Fruit fly (Drosophila melanogaster) whole organism, embryonic: ENCODE measurements around the gene Lerp.

ENCODE experiments used
- BtbVII ChIP-seq: fragments of 200-800 bp; sonication (Bioruptor generic); optimal IDR thresholded peaks from 3 replicates; lab custom pipeline; 2017; ENCODE audit warnings: missing biosample characterization, mild to moderate bottlenecking, missing genetic modification characterization
- CG10209 ChIP-seq: fragments of 200-800 bp; sonication (Bioruptor generic); optimal IDR thresholded peaks from 3 replicates; lab custom pipeline; 2017; ENCODE audit warnings: missing biosample characterization, mild to moderate bottlenecking, missing genetic modification characterization, missing genetic modification reagents
- CG10274 ChIP-seq: fragments of 200-800 bp; sonication (Bioruptor generic); optimal IDR thresholded peaks from 3 replicates; lab custom pipeline; 2017; ENCODE audit warnings: missing biosample characterization, mild to moderate bottlenecking, missing genetic modification characterization
- CG10654 ChIP-seq: fragments of 200-800 bp; sonication (Bioruptor generic); optimal IDR thresholded peaks from 2 replicates; lab custom pipeline; 2016; ENCODE audit warnings: missing biosample characterization, missing genetic modification characterization
- CG10979 ChIP-seq: fragments of 200-800 bp; sonication (Bioruptor generic); optimal IDR thresholded peaks from 2 replicates; lab custom pipeline; 2018; ENCODE audit warnings: missing biosample characterization, mild to moderate bottlenecking, missing genetic modification characterization, moderate library complexity
- CG12219 ChIP-seq: fragments of 200-800 bp; sonication (Bioruptor generic); optimal IDR thresholded peaks from 3 replicates; lab custom pipeline; 2018; ENCODE audit warnings: missing biosample characterization, mild to moderate bottlenecking, missing genetic modification characterization
- CG12391 ChIP-seq: fragments of 200-800 bp; sonication (Bioruptor generic); optimal IDR thresholded peaks from 3 replicates; lab custom pipeline; 2018; ENCODE audit warnings: missing biosample characterization, mild to moderate bottlenecking, missing genetic modification characterization, moderate library complexity
- CG12769 ChIP-seq: fragments of 200-800 bp; sonication (Bioruptor generic); optimal IDR thresholded peaks from 2 replicates; lab custom pipeline; 2019; ENCODE audit warnings: missing biosample characterization, mild to moderate bottlenecking, missing genetic modification characterization, moderate library complexity
- CG13775 ChIP-seq: fragments of 200-800 bp; sonication (Bioruptor generic); optimal IDR thresholded peaks from 3 replicates; lab custom pipeline; 2017; ENCODE audit warnings: missing biosample characterization, mild to moderate bottlenecking, missing genetic modification characterization
- CG14441 ChIP-seq: fragments of 200-800 bp; sonication (Bioruptor generic); IDR thresholded peaks from 2 replicates; pipeline ENCODE4 v1.3.6; 2022; ENCODE audit warnings: missing biosample characterization, missing genetic modification characterization
- CG30020 ChIP-seq: fragments of 200-800 bp; optimal IDR thresholded peaks from 2 replicates; lab custom pipeline; 2019; ENCODE audit warnings: missing biosample characterization, mild to moderate bottlenecking, missing genetic modification characterization, moderate library complexity
- CG30403 ChIP-seq: fragments of 200-800 bp; sonication (Bioruptor generic); optimal IDR thresholded peaks from 3 replicates; lab custom pipeline; 2016; ENCODE audit warnings: missing biosample characterization, missing genetic modification characterization
- CG34376 ChIP-seq: fragments of 200-800 bp; sonication (Bioruptor generic); optimal IDR thresholded peaks from 2 replicates; lab custom pipeline; 2018; ENCODE audit warnings: missing biosample characterization, mild to moderate bottlenecking, missing genetic modification characterization
- CG3726 ChIP-seq: fragments of 200-800 bp; sonication (Bioruptor generic); IDR thresholded peaks from 3 replicates; pipeline ENCODE4, ENCODE4 v1.3.6; 2022; ENCODE audit warnings: missing biosample characterization, missing genetic modification characterization
- CG3995 ChIP-seq: fragments of 200-800 bp; sonication (Bioruptor generic); optimal IDR thresholded peaks from 3 replicates; lab custom pipeline; 2016; ENCODE audit warnings: missing biosample characterization, missing genetic modification characterization
- CG6854 ChIP-seq: fragments of 200-800 bp; sonication (Bioruptor generic); optimal IDR thresholded peaks from 3 replicates; lab custom pipeline; 2017; ENCODE audit warnings: missing biosample characterization, mild to moderate bottlenecking, missing genetic modification characterization
- CG7372 ChIP-seq: fragments of 200-800 bp; sonication (Bioruptor generic); IDR thresholded peaks from 2 replicates; pipeline ENCODE4 v1.3.6; 2022; ENCODE audit warnings: missing biosample characterization, missing genetic modification characterization
- CG7786 ChIP-seq: fragments of 200-800 bp; sonication (Bioruptor generic); optimal IDR thresholded peaks from 2 replicates; lab custom pipeline; 2016; ENCODE audit warnings: missing biosample characterization, missing genetic modification characterization
- CG7839 ChIP-seq: fragments of 200-800 bp; sonication (Bioruptor generic); optimal IDR thresholded peaks from 3 replicates; lab custom pipeline; 2018; ENCODE audit warnings: missing biosample characterization, mild to moderate bottlenecking, missing genetic modification characterization, moderate library complexity
- CG8388 ChIP-seq: fragments of 200-800 bp; sonication (Bioruptor generic); optimal IDR thresholded peaks from 2 replicates; lab custom pipeline; 2019; ENCODE audit warnings: missing biosample characterization, mild to moderate bottlenecking, missing genetic modification characterization, moderate library complexity
- CG8765 ChIP-seq: fragments of 200-800 bp; sonication (Bioruptor generic); IDR thresholded peaks from 2 replicates; pipeline ENCODE4 v1.3.6; 2022; ENCODE audit warnings: missing biosample characterization, missing genetic modification characterization
- CG9609 ChIP-seq: fragments of 200-800 bp; sonication (Bioruptor generic); optimal IDR thresholded peaks from 3 replicates; lab custom pipeline; 2016; ENCODE audit warnings: missing biosample characterization, missing genetic modification characterization
- D ChIP-seq, 2 experiments: fragments of 200-800 bp in 1 of 2; fragments of >200 bp in 1 of 2; sonication (Bioruptor generic) in 1 of 2; optimal IDR thresholded peaks; 2 replicates in 1 of 2; 3 replicates in 1 of 2; lab custom pipeline; 2017; ENCODE audit warnings: mild to moderate bottlenecking in 1 of 2, missing biosample characterization in 1 of 2, missing genetic modification characterization in 1 of 2, missing genetic modification reagents in 1 of 2
- D19B ChIP-seq: fragments of 200-800 bp; sonication (Bioruptor generic); optimal IDR thresholded peaks from 2 replicates; lab custom pipeline; 2017; ENCODE audit warnings: missing biosample characterization, mild to moderate bottlenecking, missing genetic modification characterization
- Dp ChIP-seq: fragments of 200-800 bp; sonication (Bioruptor generic); optimal IDR thresholded peaks from 2 replicates; lab custom pipeline; 2018; ENCODE audit warnings: missing biosample characterization, mild to moderate bottlenecking, missing genetic modification characterization, moderate library complexity
- HLH54F ChIP-seq: fragments of 200-800 bp; sonication (Bioruptor generic); optimal IDR thresholded peaks from 3 replicates; lab custom pipeline; 2016; ENCODE audit warnings: missing biosample characterization, missing genetic modification characterization
- HmgZ ChIP-seq: fragments of 200-800 bp; sonication (Bioruptor generic); optimal IDR thresholded peaks from 2 replicates; lab custom pipeline; 2018; ENCODE audit warnings: missing biosample characterization, mild to moderate bottlenecking, missing genetic modification characterization
- Hr39 ChIP-seq: fragments of >200 bp; optimal IDR thresholded peaks from 2 replicates; lab custom pipeline; 2017
- Hr51 ChIP-seq, 2 experiments: fragments of 200-800 bp; sonication (Bioruptor generic); optimal IDR thresholded peaks; 2 replicates in 1 of 2; 3 replicates in 1 of 2; lab custom pipeline; 2016 to 2018; ENCODE audit warnings: missing biosample characterization in 2 of 2, missing genetic modification characterization in 2 of 2, mild to moderate bottlenecking in 1 of 2, moderate library complexity in 1 of 2
- Hsf ChIP-seq: fragments of 200-800 bp; sonication (Bioruptor generic); optimal IDR thresholded peaks from 3 replicates; lab custom pipeline; 2016; ENCODE audit warnings: missing biosample characterization, missing genetic modification characterization
- MTF-1 ChIP-seq: fragments of 200-800 bp; sonication (Bioruptor generic); optimal IDR thresholded peaks from 2 replicates; lab custom pipeline; 2018; ENCODE audit warnings: missing biosample characterization, mild to moderate bottlenecking, missing genetic modification characterization, borderline replicate concordance
- Nf-YA ChIP-seq: fragments of 200-800 bp; sonication (Bioruptor generic); IDR thresholded peaks from 2 replicates; pipeline ENCODE4 v1.3.6; 2022; ENCODE audit warnings: missing biosample characterization, missing genetic modification characterization
- ab ChIP-seq: fragments of 200-800 bp; sonication (Bioruptor generic); optimal IDR thresholded peaks from 2 replicates; lab custom pipeline; 2016; ENCODE audit warnings: missing biosample characterization, missing genetic modification characterization
- caup ChIP-seq: fragments of 200-800 bp; sonication (Bioruptor generic); optimal IDR thresholded peaks from 3 replicates; lab custom pipeline; 2017; ENCODE audit warnings: missing biosample characterization, mild to moderate bottlenecking, missing genetic modification characterization, moderate library complexity; ENCODE audit not compliant: severe bottlenecking
- cwo ChIP-seq: fragments of 200-800 bp; sonication (Bioruptor generic); optimal IDR thresholded peaks from 3 replicates; lab custom pipeline; 2017; ENCODE audit warnings: missing biosample characterization, missing genetic modification characterization, mild to moderate bottlenecking, moderate library complexity, missing genetic modification reagents
- ewg ChIP-seq: fragments of 200-800 bp; sonication (Bioruptor generic); optimal IDR thresholded peaks from 3 replicates; lab custom pipeline; 2017; ENCODE audit warnings: mild to moderate bottlenecking, missing biosample characterization, missing genetic modification reagents, missing genetic modification characterization
- fd96Cb ChIP-seq: fragments of 200-800 bp; sonication (Bioruptor generic); optimal IDR thresholded peaks from 2 replicates; lab custom pipeline; 2018; ENCODE audit warnings: missing biosample characterization, mild to moderate bottlenecking, missing genetic modification characterization, moderate library complexity
- gem ChIP-seq: fragments of 200-800 bp; sonication (Bioruptor generic); optimal IDR thresholded peaks from 2 replicates; lab custom pipeline; 2019; ENCODE audit warnings: missing biosample characterization, mild to moderate bottlenecking, missing genetic modification characterization, moderate library complexity
- grau ChIP-seq: fragments of 200-800 bp; optimal IDR thresholded peaks from 3 replicates; lab custom pipeline; 2019; ENCODE audit warnings: missing biosample characterization, mild to moderate bottlenecking, missing genetic modification characterization, moderate library complexity
- gsb-n ChIP-seq: fragments of 200-800 bp; sonication (Bioruptor generic); optimal IDR thresholded peaks from 3 replicates; lab custom pipeline; 2018; ENCODE audit warnings: missing biosample characterization, mild to moderate bottlenecking, missing genetic modification characterization
- jigr1 ChIP-seq: fragments of 200-800 bp; sonication (Bioruptor generic); IDR thresholded peaks from 3 replicates; pipeline ENCODE4 v1.3.6; 2022; ENCODE audit warnings: missing biosample characterization, missing genetic modification characterization
- nerfin-1 ChIP-seq: fragments of 200-800 bp; sonication (Bioruptor generic); optimal IDR thresholded peaks from 3 replicates; lab custom pipeline; 2019; ENCODE audit warnings: missing biosample characterization, mild to moderate bottlenecking, missing genetic modification characterization, moderate library complexity
- prd ChIP-seq, 3 experiments: fragments of >200 bp in 2 of 3; fragments of 200-800 bp in 1 of 3; sonication (Bioruptor generic) in 1 of 3; optimal IDR thresholded peaks in 2 of 3; IDR thresholded peaks in 1 of 3; 2 replicates in 2 of 3; 3 replicates in 1 of 3; pipeline versions ENCODE4 v1.3.6 to Lab custom; 2017 to 2022; ENCODE audit warnings: missing biosample characterization in 1 of 3, missing genetic modification characterization in 1 of 3
- seq ChIP-seq: fragments of 200-800 bp; sonication (Bioruptor generic); IDR thresholded peaks from 2 replicates; pipeline ENCODE4 v1.3.6; 2022; ENCODE audit warnings: missing biosample characterization, missing genetic modification characterization
- sr ChIP-seq: fragments of 200-800 bp; sonication (Bioruptor generic); IDR thresholded peaks from 3 replicates; pipeline ENCODE4 v1.3.6; 2022; ENCODE audit warnings: missing biosample characterization, missing genetic modification characterization
- stwl ChIP-seq: fragments of 200-800 bp; sonication (Bioruptor generic); optimal IDR thresholded peaks from 3 replicates; lab custom pipeline; 2018; ENCODE audit warnings: missing biosample characterization, mild to moderate bottlenecking, missing genetic modification characterization, moderate library complexity
- trem ChIP-seq: fragments of 200-800 bp; optimal IDR thresholded peaks from 3 replicates; lab custom pipeline; 2019; ENCODE audit warnings: missing biosample characterization, mild to moderate bottlenecking, missing genetic modification characterization, moderate library complexity

Gene Lerp

dm6 chr3R:26881121-26881895, 18.4 kb upstream of the Lerp start, which contains the start of the genes ro and T48:
ro (minus strand) TSS chr3R:26881171.
T48 (plus strand) TSS chr3R:26881734.
- TF ChIP-seq CG12769 (tag; lab: Kevin White, UChicago) = peak; percentile 81
- no peak for TF ChIP-seq fd96Cb (tag; lab: Kevin White, UChicago)
- TF ChIP-seq HmgZ (tag; lab: Kevin White, UChicago) = peak; percentile 91
- TF ChIP-seq Hsf = peak; percentile 61
- no peak for TF ChIP-seq jigr1
- peak; percentile 84 for TF ChIP-seq trem (tag; lab: Kevin White, UChicago)
- peak; percentile 25 for TF ChIP-seq nerfin-1 (tag; lab: Kevin White, UChicago)
- TF ChIP-seq cwo = no peak
- no peak for TF ChIP-seq CG12219 (GFP tag; lab: Kevin White, UChicago)
- peak; percentile 66 for TF ChIP-seq caup (GFP tag; lab: Kevin White, UChicago)
- TF ChIP-seq D19B (GFP tag; lab: Kevin White, UChicago) = no peak
- peak; percentile 41 for TF ChIP-seq grau (tag; lab: Kevin White, UChicago)
- no peak for TF ChIP-seq CG14441 (GFP tag; lab: Robert Waterston, UW)
- peak; percentile 80 for TF ChIP-seq Dp (GFP tag; lab: Kevin White, UChicago)
- peak; percentile 48 for TF ChIP-seq D (optimal IDR thresholded peaks at IDR 0.05; lab: Kevin White, UChicago)
- TF ChIP-seq D (GFP tag; optimal IDR thresholded peaks at IDR 0.05; lab: Kevin White, UChicago) = no peak
- TF ChIP-seq MTF-1 = peak; percentile 10
- peak; percentile 51 for TF ChIP-seq CG30403 (GFP tag; lab: Kevin White, UChicago)
- TF ChIP-seq CG30020 (tag; lab: Kevin White, UChicago) = peak; percentile 5
- TF ChIP-seq CG10274 (GFP tag; lab: Kevin White, UChicago) = no peak
- TF ChIP-seq Hr51 (GFP tag; optimal IDR thresholded peaks at IDR 0.05; lab: Kevin White, UChicago) = peak; percentile 26 to 53
- no peak for TF ChIP-seq CG8765 (GFP tag; lab: Robert Waterston, UW)
- TF ChIP-seq ewg (GFP tag; lab: Kevin White, UChicago) = peak; percentile 74
- TF ChIP-seq seq (GFP tag; lab: Robert Waterston, UW) = peak; percentile 80; the same call in 1 of the 2 replicates
- TF ChIP-seq ab (GFP tag; lab: Kevin White, UChicago) = no peak
- peak; percentile 62 for TF ChIP-seq CG34376 (GFP tag; lab: Kevin White, UChicago)
- peak; percentile 54 for TF ChIP-seq CG13775 (GFP tag; lab: Kevin White, UChicago)
- peak; percentile 33; the same call in 1 of the 2 replicates for TF ChIP-seq Nf-YA
- no peak for TF ChIP-seq CG6854 (GFP tag; lab: Kevin White, UChicago)
- TF ChIP-seq gem (tag; lab: Kevin White, UChicago) = peak; percentile 44
- no peak for TF ChIP-seq CG8388 (GFP tag; lab: Kevin White, UChicago)
- TF ChIP-seq CG10979 = no peak
- peak; percentile 81; the same call in 2 of the 3 replicates for TF ChIP-seq sr (GFP tag; lab: Robert Waterston, UW)
- no peak for TF ChIP-seq prd (optimal IDR thresholded peaks at IDR 0.05; lab: Kevin White, UChicago)
- TF ChIP-seq prd (GFP tag; IDR thresholded peaks at IDR 0.05; lab: Robert Waterston, UW) = no peak; the same call in 2 of the 3 replicates
- TF ChIP-seq stwl (tag; lab: Kevin White, UChicago) = peak; percentile 75
- TF ChIP-seq CG7786 (GFP tag; lab: Kevin White, UChicago) = peak; percentile 47
- TF ChIP-seq CG3726 (GFP tag; lab: Robert Waterston, UW) = no peak
- peak; percentile 52 for TF ChIP-seq CG12391
- peak; percentile 55 for TF ChIP-seq gsb-n
- TF ChIP-seq CG10654 (GFP tag; lab: Kevin White, UChicago) = peak; percentile 37
- peak; percentile 45 for TF ChIP-seq CG7839 (tag; lab: Kevin White, UChicago)
- no peak for TF ChIP-seq Hr39 (lab: Kevin White, UChicago)
- TF ChIP-seq CG10209 = no peak
- no peak for TF ChIP-seq BtbVII
- no peak for TF ChIP-seq CG7372 (GFP tag; lab: Robert Waterston, UW)
- TF ChIP-seq CG9609 (GFP tag; lab: Kevin White, UChicago) = peak; percentile 37
- peak; percentile 68 for TF ChIP-seq HLH54F (GFP tag; lab: Kevin White, UChicago)
- TF ChIP-seq CG3995 = no peak
